Worm (Caenorhabditis elegans): Measurements from ENCODE around the gene sri-51.

Gene sri-51

ce11 chrII:3240207-3240606 is 41.3 kb upstream of the sri-51 start, which contains the start of gene C17F4.3 (continued):
- TF ChIP-seq snpc-3.4 (tag; optimal IDR thresholded peaks at IDR 0.05) (no peak), die-1 (tag; optimal IDR thresholded peaks at IDR 0.05) (no peak), Y79H2A.3 (GFP tag; conservative IDR thresholded peaks at IDR 0.05) (no peak), F55B11.4 (tag; optimal IDR thresholded peaks at IDR 0.05; ENCODE audit: borderline replicate concordance, insufficient read depth) (no peak), attf-5 (GFP tag; optimal IDR thresholded peaks at IDR 0.05) (no peak), rec-8 (tag; optimal IDR thresholded peaks at IDR 0.05) (no peak)

ce11 chrII:3237038-3237521 is 38.2 kb upstream of the sri-51 start, which contains the start of the genes srz-67 and C17F4.11:
Gene srz-67, minus strand, starts transcription at chrII:3237138.
Gene C17F4.11, plus strand, starts transcription at chrII:3237471.
- TF ChIP-seq ceh-100 (GFP tag; IDR thresholded peaks at IDR 0.05), result no peak
- TF ChIP-seq egl-44 (GFP tag; IDR thresholded peaks at IDR 0.05), result no peak
- no peak for TF ChIP-seq unc-62 (GFP tag; optimal IDR thresholded peaks at IDR 0.05)
- no peak for TF ChIP-seq nhr-80 (tag; optimal IDR thresholded peaks at IDR 0.05)
- TF ChIP-seq T26A5.8 (tag; optimal IDR thresholded peaks at IDR 0.05), result no peak
- no peak for TF ChIP-seq F52B5.7 (tag; optimal IDR thresholded peaks at IDR 0.05)
- no peak for TF ChIP-seq pbrm-1 (GFP tag; IDR thresholded peaks at IDR 0.05)
- TF ChIP-seq zfh-2 (GFP tag; conservative IDR thresholded peaks at IDR 0.05), result no peak
- TF ChIP-seq snpc-1.1 (tag; optimal IDR thresholded peaks at IDR 0.05; ENCODE audit: insufficient read depth), result no peak
- no peak for TF ChIP-seq D2030.7 (GFP tag; IDR thresholded peaks at IDR 0.05)
- TF ChIP-seq lir-1 (GFP tag; conservative IDR thresholded peaks at IDR 0.05), result no peak
- no peak for TF ChIP-seq hmg-1.2 (GFP tag; IDR thresholded peaks at IDR 0.05)
- TF ChIP-seq tlf-1 (GFP tag; optimal IDR thresholded peaks at IDR 0.05), result no peak
- no peak for TF ChIP-seq xnd-1 (tag; optimal IDR thresholded peaks at IDR 0.05)
- TF ChIP-seq F22D6.2 (tag; optimal IDR thresholded peaks at IDR 0.05), result no peak
- no peak for TF ChIP-seq ceh-58 (GFP tag; IDR thresholded peaks at IDR 0.05)
- no peak for TF ChIP-seq bed-2 (GFP tag; IDR thresholded peaks at IDR 0.05)

- TF ChIP-seq sea-2 (GFP tag; IDR thresholded peaks at IDR 0.05) (no peak), F57A8.1 (GFP tag; optimal IDR thresholded peaks at IDR 0.05) (no peak), ceh-58 (GFP tag; IDR thresholded peaks at IDR 0.05) (no peak), him-1 (tag; optimal IDR thresholded peaks at IDR 0.05) (no peak), cebp-1 (GFP tag; IDR thresholded peaks at IDR 0.05) (no peak), cebp-1 (tag; optimal IDR thresholded peaks at IDR 0.05) (no peak), B0019.2 (GFP tag; conservative IDR thresholded peaks at IDR 0.05) (no peak), ccch-3 (GFP tag; optimal IDR thresholded peaks at IDR 0.05) (no peak), let-526 (GFP tag; IDR thresholded peaks at IDR 0.05) (no peak), ztf-6 (GFP tag; IDR thresholded peaks at IDR 0.05) (no peak), ama-1 (optimal IDR thresholded peaks at IDR 0.05) (no peak), ama-1 (GFP tag; optimal IDR thresholded peaks at IDR 0.05) (no peak), B0035.1 (tag; optimal IDR thresholded peaks at IDR 0.05) (no peak), sdz-38 (tag; optimal IDR thresholded peaks at IDR 0.05) (no peak), dpff-1 (tag; optimal IDR thresholded peaks at IDR 0.05) (no peak), madf-8 (GFP tag; conservative IDR thresholded peaks at IDR 0.05) (no peak), Y95B8A.8 (GFP tag; IDR thresholded peaks at IDR 0.05) (no peak), hmg-1.2 (GFP tag; IDR thresholded peaks at IDR 0.05) (no peak), unc-130 (GFP tag; optimal IDR thresholded peaks at IDR 0.05) (no peak), aptf-2 (GFP tag; conservative IDR thresholded peaks at IDR 0.05) (no peak)
These were observed 35.8 kb upstream of the sri-51 start, which contains the start of gene C17F4.8 for ce11 chrII:3234725-3235124. Gene C17F4.8, minus strand, starts transcription at chrII:3234825.
